Fruit fly (Drosophila melanogaster): ENCODE results near the gene CG34241.

DNA sequence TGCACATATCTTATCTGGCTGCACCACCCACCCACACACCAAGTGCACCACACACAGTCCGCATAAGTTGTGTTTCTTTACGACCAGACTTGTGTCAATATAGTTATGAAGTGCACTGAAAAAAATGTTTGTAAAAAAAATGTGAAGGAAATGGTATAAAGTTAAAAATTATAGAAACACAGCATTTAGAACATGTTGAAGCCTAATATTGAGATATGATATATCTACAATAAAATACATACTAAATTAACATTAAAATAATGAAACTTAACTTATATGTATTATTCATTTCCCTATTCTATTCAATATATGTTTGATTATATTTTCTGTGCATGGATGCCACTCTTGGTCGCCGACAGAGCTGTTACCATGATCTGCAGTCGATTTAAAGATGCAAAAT, 14.8 kb upstream of the CG34241 start:
- TF ChIP-seq Hr78 (GFP tag; optimal IDR thresholded peaks at IDR 0.05) (no peak), Dfd (GFP tag; optimal IDR thresholded peaks at IDR 0.05) (no peak), Dif (GFP tag; optimal IDR thresholded peaks at IDR 0.05; ENCODE audit: partially characterized antibody) (no peak), HLH106 (tag; optimal IDR thresholded peaks at IDR 0.05) (no peak), lola (GFP tag; optimal IDR thresholded peaks at IDR 0.05) (no peak), h (GFP tag; optimal IDR thresholded peaks at IDR 0.05) (no peak), tai (GFP tag; optimal IDR thresholded peaks at IDR 0.05) (no peak), Vsx2 (GFP tag; optimal IDR thresholded peaks at IDR 0.05; ENCODE audit: partially characterized antibody) (no peak), ey (GFP tag; optimal IDR thresholded peaks at IDR 0.05) (no peak), foxo (GFP tag; optimal IDR thresholded peaks at IDR 0.05) (no peak)

Data from whole organism, wandering third instar larva.